Worm (Caenorhabditis elegans) whole organism, midembryonic: ENCODE measurements around the gene str-40.
"Not testable (repeated sequence)": the region's sequence is repeated elsewhere in the genome, so short reads cannot be mapped to it uniquely, and the experiment has no call there.

Experiments
- T22C8.4 ChIP-seq: fragments of 200-800 bp; sonication (Bioruptor generic); IDR thresholded peaks from 2 replicates; pipeline ENCODE4 v1.3.6; 2022; ENCODE audit warnings: missing genetic modification characterization, missing compliant biosample characterization
- cog-1 ChIP-seq: sonication (generic microtip); optimal IDR thresholded peaks from 2 replicates; lab custom pipeline; 2016; ENCODE audit warnings: missing genetic modification characterization, missing compliant biosample characterization
- flt-1 ChIP-seq: fragments of 200-800 bp; sonication (Bioruptor generic); IDR thresholded peaks from 2 replicates; pipeline ENCODE4 v1.3.6; 2022; ENCODE audit warnings: missing genetic modification characterization, missing compliant biosample characterization
- klf-2 ChIP-seq: fragments of 200-800 bp; sonication (Bioruptor generic); conservative IDR thresholded peaks from 2 replicates; pipeline ENCODE4 v1.3.6; 2022; ENCODE audit warnings: missing genetic modification reagents, missing genetic modification characterization, missing compliant biosample characterization
- med-1 ChIP-seq: sonication (generic microtip); optimal IDR thresholded peaks from 2 replicates; lab custom pipeline; 2017; ENCODE audit warnings: missing genetic modification characterization, mild to moderate bottlenecking, missing compliant biosample characterization, antibody characterized with exemption, missing genetic modification reagents; ENCODE audit not compliant: insufficient read depth
- ref-1 ChIP-seq: fragments of 200-800 bp; sonication (Bioruptor generic); conservative IDR thresholded peaks from 2 replicates; pipeline ENCODE4 v1.3.6; 2022; ENCODE audit warnings: missing genetic modification reagents, missing genetic modification characterization, missing compliant biosample characterization
- tab-1 ChIP-seq: fragments of 200-800 bp; sonication (Bioruptor generic); IDR thresholded peaks from 2 replicates; pipeline ENCODE4 v1.3.6; 2022; ENCODE audit warnings: missing genetic modification characterization, missing compliant biosample characterization
- ztf-23 ChIP-seq: fragments of 200-800 bp; sonication (Bioruptor generic); IDR thresholded peaks from 2 replicates; pipeline ENCODE4 v1.3.6; 2022; ENCODE audit warnings: missing genetic modification reagents, missing genetic modification characterization, missing compliant biosample characterization
- ztf-29 ChIP-seq: fragments of 200-800 bp; sonication (Bioruptor generic); IDR thresholded peaks from 2 replicates; pipeline ENCODE4 v1.3.6; 2022; ENCODE audit warnings: missing genetic modification reagents, missing genetic modification characterization, missing compliant biosample characterization

Gene str-40

DNA sequence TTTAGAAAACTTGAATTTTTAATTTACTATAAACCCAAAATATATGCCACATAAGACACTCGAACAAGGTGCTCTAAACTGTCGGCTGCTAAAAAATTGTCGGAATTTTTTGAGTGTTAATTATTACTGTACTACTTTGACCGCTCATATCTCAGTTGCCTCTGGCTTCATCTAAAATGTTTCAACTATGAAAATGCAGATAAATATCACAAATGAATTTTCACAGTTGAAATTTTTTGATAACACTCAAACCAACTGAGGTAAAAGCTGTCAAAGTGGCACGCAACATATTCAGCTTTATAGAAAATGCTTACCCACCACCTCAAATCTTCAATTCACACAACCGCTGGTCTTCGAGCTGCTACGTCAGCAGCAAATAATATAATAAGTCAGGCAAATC is 19.8 kb upstream of the str-40 start, which contains the start of gene acs-21:
Gene acs-21, plus strand, starts transcription at position 301 of the 400 bp plus-strand sequence.
- TF ChIP-seq tab-1 (GFP tag; lab: Robert Waterston, UW) (no peak), ref-1 (GFP tag; lab: Robert Waterston, UW) (no peak), ztf-23 (GFP tag; lab: Robert Waterston, UW) (no peak), med-1 (GFP tag; lab: Kevin White, UChicago) (no peak), T22C8.4 (GFP tag; lab: Robert Waterston, UW) (no peak), cog-1 (tag; lab: Kevin White, UChicago) (no peak), flt-1 (GFP tag; lab: Robert Waterston, UW) (no peak), klf-2 (GFP tag; lab: Robert Waterston, UW) (no peak), ztf-29 (no peak)

ce11 chrV:3086260-3086659 is 17.3 kb upstream of the str-40 start, which contains the start of gene srt-8:
Gene srt-8, plus strand, starts transcription at chrV:3086560.
- TF ChIP-seq ztf-29 (no peak), tab-1 (GFP tag; lab: Robert Waterston, UW) (no peak), ztf-23 (GFP tag; lab: Robert Waterston, UW) (no peak)

DNA sequence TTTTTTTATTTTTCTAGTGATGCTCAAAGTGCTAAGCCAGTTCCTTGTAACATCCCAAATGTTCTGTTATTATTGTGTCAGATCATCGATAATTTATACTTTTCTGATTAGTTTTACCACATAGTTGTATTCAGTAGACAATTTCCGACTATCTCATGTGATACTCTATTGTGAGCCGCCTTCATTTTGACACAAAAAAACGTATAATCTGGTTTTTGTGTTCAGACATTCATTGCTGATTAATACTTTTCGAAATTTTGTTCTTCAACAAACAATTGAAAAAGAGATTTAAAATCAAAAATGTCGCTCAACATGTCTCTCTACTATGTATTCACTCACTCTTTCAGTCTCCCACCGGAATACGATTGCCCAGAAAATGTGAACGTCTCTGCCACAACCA is 12.5 kb upstream of the str-40 start, which contains the start of gene srt-7:
Gene srt-7, plus strand, starts transcription at position 301 of the 400 bp plus-strand sequence.
- TF ChIP-seq cog-1 (tag; lab: Kevin White, UChicago) (no peak), flt-1 (GFP tag; lab: Robert Waterston, UW) (no peak), ref-1 (GFP tag; lab: Robert Waterston, UW) (no peak), T22C8.4 (GFP tag; lab: Robert Waterston, UW) (no peak), med-1 (GFP tag; lab: Kevin White, UChicago) (no peak), tab-1 (GFP tag; lab: Robert Waterston, UW) (no peak), klf-2 (GFP tag; lab: Robert Waterston, UW) (no peak), ztf-23 (GFP tag; lab: Robert Waterston, UW) (no peak), ztf-29 (no peak)

DNA sequence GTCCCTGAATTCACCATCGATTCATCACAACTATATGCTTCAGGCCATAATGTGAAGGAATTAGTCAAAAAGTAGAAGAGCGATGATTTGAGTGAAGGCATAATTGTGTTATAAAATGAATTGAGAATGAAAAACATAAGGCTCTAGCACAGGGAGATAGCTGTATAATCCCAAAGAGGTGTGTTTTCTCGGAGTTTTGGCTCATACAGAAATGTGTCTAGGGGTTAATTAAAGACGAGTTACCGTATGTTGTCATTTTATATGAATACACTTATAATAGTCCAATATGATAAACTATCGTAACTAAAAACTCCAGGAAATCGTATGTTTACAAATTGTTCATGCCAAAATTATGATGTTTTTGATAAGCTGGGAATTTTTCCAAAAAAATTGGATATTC is 11.8 kb upstream of the str-40 start, which contains the start of gene srt-5:
Gene srt-5, minus strand, starts transcription at position 101 of the 400 bp plus-strand sequence.
- TF ChIP-seq ztf-23 (GFP tag; lab: Robert Waterston, UW) (no peak), med-1 (GFP tag; lab: Kevin White, UChicago) (no peak), cog-1 (tag; lab: Kevin White, UChicago) (no peak), tab-1 (GFP tag; lab: Robert Waterston, UW) (no peak), ref-1 (GFP tag; lab: Robert Waterston, UW) (no peak), ztf-29 (no peak), klf-2 (GFP tag; lab: Robert Waterston, UW) (no peak), T22C8.4 (GFP tag; lab: Robert Waterston, UW) (no peak), flt-1 (GFP tag; lab: Robert Waterston, UW) (no peak)

- TF ChIP-seq tab-1 (GFP tag; lab: Robert Waterston, UW) (no peak), flt-1 (GFP tag; lab: Robert Waterston, UW) (no peak), T22C8.4 (GFP tag; lab: Robert Waterston, UW) (no peak), ref-1 (GFP tag; lab: Robert Waterston, UW) (no peak), ztf-29 (no peak), med-1 (GFP tag; lab: Kevin White, UChicago) (no peak), klf-2 (GFP tag; lab: Robert Waterston, UW) (no peak), ztf-23 (GFP tag; lab: Robert Waterston, UW) (no peak), cog-1 (tag; lab: Kevin White, UChicago) (no peak)
Observed at ce11 chrV:3071548-3071947, 2.5 kb upstream of the str-40 start, which contains the start of gene C50H11.13. Gene C50H11.13, minus strand, starts transcription at chrV:3071648.

ce11 chrV:3065928-3066327 is 3.1 kb downstream of the str-40 start, which contains the start of gene srh-185:
Gene srh-185, plus strand, starts transcription at chrV:3066228.
- TF ChIP-seq med-1 (GFP tag; lab: Kevin White, UChicago): no peak
- TF ChIP-seq cog-1 (tag; lab: Kevin White, UChicago): no peak
- TF ChIP-seq klf-2 (GFP tag; lab: Robert Waterston, UW): no peak

- TF ChIP-seq ref-1 (GFP tag; lab: Robert Waterston, UW); ztf-23 (GFP tag; lab: Robert Waterston, UW); cog-1 (tag; lab: Kevin White, UChicago): not testable (repeated sequence)
Observed at ce11 chrV:3064418-3064817, 4.6 kb downstream of the str-40 start, which contains the start of gene srt-16. Gene srt-16, minus strand, starts transcription at chrV:3064518.

- TF ChIP-seq ref-1 (GFP tag; lab: Robert Waterston, UW): no peak
- no peak for TF ChIP-seq klf-2 (GFP tag; lab: Robert Waterston, UW)
- TF ChIP-seq ztf-23 (GFP tag; lab: Robert Waterston, UW): no peak
- TF ChIP-seq cog-1 (tag; lab: Kevin White, UChicago): no peak
- no peak for TF ChIP-seq T22C8.4 (GFP tag; lab: Robert Waterston, UW)
- no peak for TF ChIP-seq ztf-29
- no peak for TF ChIP-seq flt-1 (GFP tag; lab: Robert Waterston, UW)
- TF ChIP-seq med-1 (GFP tag; lab: Kevin White, UChicago): no peak
- TF ChIP-seq tab-1 (GFP tag; lab: Robert Waterston, UW): no peak
Observed at ce11 chrV:3062078-3062477, 6.9 kb downstream of the str-40 start, which contains the start of gene srt-15. Gene srt-15, minus strand, starts transcription at chrV:3062178.

DNA sequence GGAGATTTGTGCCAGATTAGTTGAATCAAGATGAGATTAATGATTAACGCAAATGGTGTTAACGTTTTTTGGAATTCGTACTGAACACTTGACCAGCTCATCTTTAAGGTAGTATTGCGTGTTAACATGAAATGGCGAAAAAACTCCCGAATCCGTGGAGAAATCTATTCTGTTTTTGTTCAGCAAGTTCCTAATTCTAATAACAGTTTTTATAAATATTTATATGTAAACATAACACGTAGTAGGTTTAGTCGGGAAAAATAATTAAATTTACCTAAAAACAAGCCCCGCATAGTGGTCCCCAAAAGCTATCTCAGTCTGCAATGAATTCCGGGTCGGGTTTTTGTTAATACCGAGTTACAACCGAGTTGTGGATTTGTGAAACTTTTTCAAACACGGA is 10.0 kb downstream of the str-40 start, which contains the start of gene str-244:
Gene str-244, minus strand, starts transcription at position 101 of the 400 bp plus-strand sequence.
- TF ChIP-seq cog-1 (tag; lab: Kevin White, UChicago) (no peak), ztf-23 (GFP tag; lab: Robert Waterston, UW) (no peak), flt-1 (GFP tag; lab: Robert Waterston, UW) (no peak), klf-2 (GFP tag; lab: Robert Waterston, UW) (no peak), T22C8.4 (GFP tag; lab: Robert Waterston, UW) (no peak), ref-1 (GFP tag; lab: Robert Waterston, UW) (no peak)
